Worm (Caenorhabditis elegans) whole organism, early embryonic: Measurements from ENCODE around the gene Y51A2B.2.

Experiments
- B0310.2 ChIP-seq: sonication (generic microtip); optimal IDR thresholded peaks from 2 replicates; lab custom pipeline; 2016; ENCODE audit warnings: mild to moderate bottlenecking, missing genetic modification characterization, missing compliant biosample characterization
- F13C5.2 ChIP-seq: sonication (generic microtip); optimal IDR thresholded peaks from 2 replicates; lab custom pipeline; 2017; ENCODE audit warnings: mild to moderate bottlenecking, missing genetic modification characterization, inconsistent platforms, missing compliant biosample characterization
- aly-1 ChIP-seq: sonication (generic microtip); optimal IDR thresholded peaks from 2 replicates; lab custom pipeline; 2016; ENCODE audit warnings: missing genetic modification characterization, missing compliant biosample characterization
- ama-1 ChIP-seq: fragments of 150-350 bp; optimal IDR thresholded peaks from 2 replicates; lab custom pipeline; 2014
- ceh-13 ChIP-seq: fragments of 200-800 bp; sonication (Bioruptor generic); optimal IDR thresholded peaks from 2 replicates; lab custom pipeline; 2018; ENCODE audit warnings: mild to moderate bottlenecking, missing genetic modification characterization, missing compliant biosample characterization
- ceh-36 ChIP-seq: sonication (generic microtip); optimal IDR thresholded peaks from 2 replicates; lab custom pipeline; 2016; ENCODE audit warnings: missing genetic modification characterization, inconsistent platforms, missing compliant biosample characterization
- ets-7 ChIP-seq: sonication (generic microtip); optimal IDR thresholded peaks from 2 replicates; lab custom pipeline; 2016; ENCODE audit warnings: missing genotype, missing genetic modification characterization, missing compliant biosample characterization
- flt-1 ChIP-seq: fragments of 200-800 bp; sonication (Bioruptor generic); IDR thresholded peaks from 2 replicates; pipeline ENCODE4 v1.3.6; 2022; ENCODE audit warnings: missing genetic modification characterization, missing compliant biosample characterization
- hmbx-1 ChIP-seq: sonication (generic microtip); optimal IDR thresholded peaks from 2 replicates; lab custom pipeline; 2016; ENCODE audit warnings: mild to moderate bottlenecking, missing genetic modification characterization, missing compliant biosample characterization
- hmg-4 ChIP-seq: fragments of 200-800 bp; sonication (Bioruptor generic); optimal IDR thresholded peaks from 2 replicates; lab custom pipeline; 2018; ENCODE audit warnings: mild to moderate bottlenecking, missing genetic modification characterization, missing compliant biosample characterization
- hnd-1 ChIP-seq: sonication (generic microtip); optimal IDR thresholded peaks from 2 replicates; lab custom pipeline; 2016; ENCODE audit warnings: missing genetic modification characterization, missing compliant biosample characterization
- pes-1 ChIP-seq: fragments of 200-800 bp; sonication (Bioruptor generic); IDR thresholded peaks from 2 replicates; pipeline ENCODE4 v1.3.6; 2022; ENCODE audit warnings: missing genetic modification reagents, missing genetic modification characterization, missing compliant biosample characterization
- scrt-1 ChIP-seq: fragments of 200-800 bp; sonication (Bioruptor generic); IDR thresholded peaks from 2 replicates; pipeline ENCODE4 v1.3.6; 2022; ENCODE audit warnings: missing genetic modification characterization, missing compliant biosample characterization
- sea-1 ChIP-seq: fragments of 200-800 bp; sonication (Bioruptor generic); conservative IDR thresholded peaks from 2 replicates; pipeline ENCODE4 v1.3.6; 2022; ENCODE audit warnings: missing genetic modification characterization, missing compliant biosample characterization
- tbx-11 ChIP-seq: fragments of 200-800 bp; sonication (Bioruptor generic); IDR thresholded peaks from 2 replicates; pipeline ENCODE4 v1.3.6; 2022; ENCODE audit warnings: missing genetic modification characterization, missing compliant biosample characterization
- tbx-37 ChIP-seq: fragments of 200-800 bp; sonication (Bioruptor generic); conservative IDR thresholded peaks from 2 replicates; pipeline ENCODE4 v1.3.6; 2022; ENCODE audit warnings: missing genetic modification reagents, missing genetic modification characterization, missing compliant biosample characterization
- tra-4 ChIP-seq: sonication (generic microtip); optimal IDR thresholded peaks from 2 replicates; lab custom pipeline; 2017; ENCODE audit warnings: missing genetic modification characterization, missing compliant biosample characterization

Gene Y51A2B.2

DNA sequence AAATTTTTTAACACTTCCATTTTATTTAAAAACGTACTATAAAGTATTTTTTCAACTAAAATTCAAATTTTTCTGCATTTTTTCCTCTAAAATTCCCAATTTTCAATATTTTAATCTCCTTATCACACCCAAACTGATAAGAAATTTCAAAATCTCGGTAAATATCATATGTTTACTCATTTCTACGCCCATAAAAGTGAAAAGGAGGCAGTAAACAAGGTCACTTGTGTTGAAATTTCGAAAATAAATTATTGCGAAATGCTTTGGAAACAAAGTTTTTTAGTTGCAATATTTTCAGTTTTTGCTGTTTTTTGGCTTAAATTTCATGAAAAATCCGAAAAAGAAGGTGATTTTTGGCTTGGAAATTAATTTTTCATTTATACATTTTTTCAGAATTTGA, 2.7 kb upstream of the Y51A2B.2 start, which contains the start of gene C08E8.4:
Gene C08E8.4, plus strand, starts transcription at position 268 of the 400 bp plus-strand sequence.
- TF ChIP-seq tbx-37 (GFP tag; lab: Robert Waterston, UW) = no peak
- no peak for TF ChIP-seq pes-1 (GFP tag; lab: Robert Waterston, UW)
- no peak for TF ChIP-seq aly-1 (tag; lab: Kevin White, UChicago)
- TF ChIP-seq scrt-1 (GFP tag; lab: Robert Waterston, UW) = no peak
- no peak for TF ChIP-seq ceh-13 (GFP tag; lab: Kevin White, UChicago)
- no peak for TF ChIP-seq ets-7 (tag; lab: Kevin White, UChicago)
- TF ChIP-seq ceh-36 (tag; lab: Kevin White, UChicago) = no peak
- no peak for TF ChIP-seq hmbx-1 (tag; lab: Kevin White, UChicago)
- TF ChIP-seq ama-1 (lab: Kevin White, UChicago) = no peak

DNA sequence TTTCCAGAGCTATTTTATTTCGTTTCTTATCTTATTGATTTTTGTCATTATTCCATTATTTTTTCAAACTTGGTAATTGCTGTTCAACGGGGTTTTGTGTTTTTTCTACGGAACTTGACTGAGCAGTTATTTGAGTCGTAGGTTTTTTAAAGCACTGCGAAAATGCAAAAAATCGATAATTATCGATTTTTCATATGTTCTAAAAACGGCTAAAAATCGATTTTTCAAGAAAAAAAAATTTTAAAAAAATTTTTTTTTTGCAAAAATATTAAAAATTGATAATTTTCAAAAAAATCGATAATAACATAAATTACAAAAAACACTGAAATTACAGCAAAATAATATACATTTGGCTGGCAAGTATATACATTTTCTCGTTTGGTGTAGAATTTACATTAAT, 1.3 kb downstream of the Y51A2B.2 start:
- no peak for TF ChIP-seq scrt-1 (GFP tag; lab: Robert Waterston, UW)
- TF ChIP-seq flt-1 = no peak
- TF ChIP-seq ceh-36 (tag; lab: Kevin White, UChicago) = no peak
- no peak for TF ChIP-seq tbx-11 (GFP tag; lab: Robert Waterston, UW)

DNA sequence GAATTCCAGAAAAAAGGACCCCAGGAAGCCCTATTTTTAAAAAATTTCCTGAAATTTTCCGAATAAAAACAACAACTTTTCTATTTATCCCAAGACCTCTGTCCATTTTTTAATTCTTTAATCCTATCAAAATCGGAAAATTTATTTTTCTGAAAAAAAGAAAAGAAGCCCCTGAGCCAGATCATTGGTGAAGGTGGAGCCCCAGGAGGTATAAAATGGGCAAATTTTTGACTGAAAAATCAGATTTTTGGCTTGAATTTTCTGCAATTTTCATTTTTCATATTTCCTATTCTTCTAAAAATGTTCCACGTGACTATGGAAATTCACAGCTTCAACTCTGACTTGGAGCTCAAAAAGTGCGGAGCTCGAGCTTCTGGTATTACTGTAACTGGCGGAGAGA, 4.5 kb downstream of the Y51A2B.2 start, which contains the start of gene Y51A2B.8:
Gene Y51A2B.8, plus strand, starts transcription at position 301 of the 400 bp plus-strand sequence.
- TF ChIP-seq ama-1 (lab: Kevin White, UChicago) (no peak), ceh-36 (tag; lab: Kevin White, UChicago) (no peak), tbx-37 (GFP tag; lab: Robert Waterston, UW) (no peak), hmbx-1 (tag; lab: Kevin White, UChicago) (no peak), scrt-1 (GFP tag; lab: Robert Waterston, UW) (no peak), ets-7 (tag; lab: Kevin White, UChicago) (no peak), ceh-13 (GFP tag; lab: Kevin White, UChicago) (no peak)

DNA sequence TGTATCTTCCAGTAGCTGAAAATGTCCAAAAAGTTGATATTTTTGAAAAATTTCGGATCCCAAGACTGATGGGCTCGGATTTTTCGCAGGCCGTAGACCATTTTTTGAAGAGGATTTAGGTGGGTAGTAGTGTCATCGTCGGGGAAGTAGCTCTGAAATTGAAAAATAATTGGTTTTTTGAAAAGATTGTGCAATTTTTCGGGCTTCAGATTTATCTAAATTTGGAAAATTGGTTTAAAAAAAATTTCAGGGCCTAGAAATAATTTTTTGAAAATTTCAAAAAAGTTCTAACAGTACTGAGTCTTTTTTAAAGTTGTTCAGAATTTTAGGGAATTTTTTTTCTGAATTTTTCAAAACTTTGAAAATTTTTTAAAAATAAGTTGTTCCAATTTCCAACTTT, 8.3 kb downstream of the Y51A2B.2 start, which contains the start of gene nhr-288:
Gene nhr-288, minus strand, starts transcription at position 101 of the 400 bp plus-strand sequence.
- TF ChIP-seq ama-1 (lab: Kevin White, UChicago) (no peak), F13C5.2 (tag; lab: Kevin White, UChicago) (no peak), tra-4 (tag; lab: Kevin White, UChicago) (no peak), ceh-36 (tag; lab: Kevin White, UChicago) (no peak), hmg-4 (GFP tag; lab: Kevin White, UChicago) (no peak), tbx-37 (GFP tag; lab: Robert Waterston, UW) (no peak), sea-1 (GFP tag; lab: Robert Waterston, UW) (no peak), flt-1 (no peak), tbx-11 (GFP tag; lab: Robert Waterston, UW) (no peak), scrt-1 (GFP tag; lab: Robert Waterston, UW) (no peak), ceh-13 (GFP tag; lab: Kevin White, UChicago) (no peak), pes-1 (GFP tag; lab: Robert Waterston, UW) (no peak), ets-7 (tag; lab: Kevin White, UChicago) (no peak), hmbx-1 (tag; lab: Kevin White, UChicago) (no peak), aly-1 (tag; lab: Kevin White, UChicago) (no peak), B0310.2 (tag; lab: Kevin White, UChicago) (no peak), hnd-1 (tag; lab: Kevin White, UChicago) (no peak)

DNA sequence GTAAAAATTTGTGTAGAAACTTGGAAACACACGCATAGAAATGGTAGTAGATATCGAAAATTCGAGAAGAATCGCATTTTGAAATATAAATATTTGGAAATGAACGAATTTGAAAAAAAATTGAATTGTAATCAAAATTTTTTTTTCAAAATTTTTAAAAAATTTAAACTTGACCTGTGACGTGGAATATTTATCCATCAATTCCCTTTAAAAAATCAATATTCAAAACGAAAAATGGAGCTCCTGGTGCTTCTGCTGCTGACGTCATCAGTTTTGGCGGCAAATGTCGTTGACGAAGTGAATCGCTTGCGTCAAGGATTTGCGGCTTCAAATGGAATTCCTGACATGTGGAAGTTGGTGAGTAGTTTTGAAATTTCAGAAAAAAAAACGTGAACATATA, 14.8 kb downstream of the Y51A2B.2 start, which contains the start of the genes Y51A2B.4 and Y51A2B.5:
Gene Y51A2B.4, minus strand, starts transcription at position 101 of the 400 bp plus-strand sequence.
Gene Y51A2B.5, plus strand, starts transcription at position 232 of the 400 bp plus-strand sequence.
- no peak for TF ChIP-seq sea-1 (GFP tag; lab: Robert Waterston, UW)
- no peak for TF ChIP-seq tbx-37 (GFP tag; lab: Robert Waterston, UW)

DNA sequence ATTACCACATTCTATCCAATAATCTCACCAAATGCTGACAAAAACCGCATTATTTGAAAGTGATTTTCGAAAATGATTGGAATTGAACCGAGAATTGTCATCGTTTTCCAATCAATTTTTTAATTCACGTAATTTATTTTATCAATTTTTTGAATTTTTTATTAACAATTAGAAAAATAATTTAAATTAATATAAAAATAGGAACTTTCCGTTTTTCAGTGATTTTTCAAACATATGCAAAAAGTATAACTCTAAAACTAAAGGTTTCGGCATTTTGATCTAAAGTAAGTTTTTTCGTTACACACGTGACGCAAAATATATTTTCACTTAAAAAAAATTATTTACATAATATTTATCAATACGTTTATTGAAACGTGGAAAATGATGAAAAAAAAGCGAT, 19.9 kb downstream of the Y51A2B.2 start, which contains the start of gene Y51A2B.6:
Gene Y51A2B.6, minus strand, starts transcription at position 101 of the 400 bp plus-strand sequence.
- no peak for TF ChIP-seq flt-1
- TF ChIP-seq hnd-1 (tag; lab: Kevin White, UChicago) = no peak
- no peak for TF ChIP-seq tbx-11 (GFP tag; lab: Robert Waterston, UW)
- TF ChIP-seq ceh-13 (GFP tag; lab: Kevin White, UChicago) = no peak
- no peak for TF ChIP-seq tra-4 (tag; lab: Kevin White, UChicago)
- no peak for TF ChIP-seq scrt-1 (GFP tag; lab: Robert Waterston, UW)
- TF ChIP-seq ets-7 (tag; lab: Kevin White, UChicago) = no peak
- no peak for TF ChIP-seq hmbx-1 (tag; lab: Kevin White, UChicago)
- no peak for TF ChIP-seq ceh-36 (tag; lab: Kevin White, UChicago)
- no peak for TF ChIP-seq ama-1 (lab: Kevin White, UChicago)
- no peak for TF ChIP-seq aly-1 (tag; lab: Kevin White, UChicago)
- TF ChIP-seq tbx-37 (GFP tag; lab: Robert Waterston, UW) = no peak
- no peak for TF ChIP-seq sea-1 (GFP tag; lab: Robert Waterston, UW)
- TF ChIP-seq F13C5.2 (tag; lab: Kevin White, UChicago) = no peak
- TF ChIP-seq hmg-4 (GFP tag; lab: Kevin White, UChicago) = no peak
- TF ChIP-seq pes-1 (GFP tag; lab: Robert Waterston, UW) = no peak
- no peak for TF ChIP-seq B0310.2 (tag; lab: Kevin White, UChicago)

DNA sequence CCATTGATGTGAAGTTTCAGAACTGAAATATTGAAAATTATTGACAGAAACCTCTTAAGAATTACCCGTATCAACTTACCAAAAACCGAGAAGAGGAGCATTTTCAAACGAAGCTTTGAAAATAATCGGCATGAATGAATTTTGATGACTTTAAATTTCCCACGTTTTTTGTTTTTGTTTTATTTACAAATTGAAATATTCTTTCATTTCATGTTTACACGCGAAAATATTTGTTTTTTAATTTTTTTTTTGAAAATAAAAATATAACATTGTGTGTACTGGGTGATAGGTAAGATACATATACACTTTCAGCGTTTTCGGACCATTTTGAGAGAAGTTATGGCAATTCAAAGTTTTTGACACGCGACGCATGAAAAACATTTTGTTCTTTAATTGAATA, 21.4 kb downstream of the Y51A2B.2 start, which contains the start of gene Y51A2B.9:
Gene Y51A2B.9, minus strand, starts transcription at position 101 of the 400 bp plus-strand sequence.
- no peak for TF ChIP-seq flt-1
- no peak for TF ChIP-seq ets-7 (tag; lab: Kevin White, UChicago)
- no peak for TF ChIP-seq tbx-11 (GFP tag; lab: Robert Waterston, UW)
- TF ChIP-seq pes-1 (GFP tag; lab: Robert Waterston, UW) = no peak
- TF ChIP-seq tbx-37 (GFP tag; lab: Robert Waterston, UW) = no peak
- no peak for TF ChIP-seq hmbx-1 (tag; lab: Kevin White, UChicago)
- TF ChIP-seq scrt-1 (GFP tag; lab: Robert Waterston, UW) = no peak
- no peak for TF ChIP-seq hnd-1 (tag; lab: Kevin White, UChicago)
- no peak for TF ChIP-seq ceh-36 (tag; lab: Kevin White, UChicago)
- TF ChIP-seq tra-4 (tag; lab: Kevin White, UChicago) = no peak
- no peak for TF ChIP-seq ama-1 (lab: Kevin White, UChicago)
- TF ChIP-seq ceh-13 (GFP tag; lab: Kevin White, UChicago) = no peak
- TF ChIP-seq sea-1 (GFP tag; lab: Robert Waterston, UW) = no peak
